Worm (Caenorhabditis elegans) whole organism, late embryonic: ENCODE results near the gene glo-1.

ENCODE experiments used
- T23F11.4 ChIP-seq: fragments of 200-800 bp; sonication (Bioruptor generic); optimal IDR thresholded peaks from 2 replicates; lab custom pipeline; 2018; ENCODE audit warnings: mild to moderate bottlenecking, missing genetic modification characterization, missing compliant biosample characterization
- ceh-14 ChIP-seq: sonication (generic microtip); optimal IDR thresholded peaks from 2 replicates; lab custom pipeline; 2016; ENCODE audit warnings: missing genotype, missing genetic modification characterization, missing compliant biosample characterization
- ceh-2 ChIP-seq: sonication (generic microtip); optimal IDR thresholded peaks from 2 replicates; lab custom pipeline; 2016; ENCODE audit warnings: missing genotype, missing genetic modification characterization, missing compliant biosample characterization
- ceh-6 ChIP-seq: fragments of 200-800 bp; sonication (Bioruptor generic); optimal IDR thresholded peaks from 2 replicates; lab custom pipeline; 2018; ENCODE audit warnings: mild to moderate bottlenecking, missing genetic modification characterization, missing compliant biosample characterization
- che-1 ChIP-seq: sonication (generic microtip); optimal IDR thresholded peaks from 2 replicates; lab custom pipeline; 2016; ENCODE audit warnings: mild to moderate bottlenecking, missing genetic modification characterization, missing compliant biosample characterization
- hlh-8 ChIP-seq: sonication (generic microtip); optimal IDR thresholded peaks from 2 replicates; lab custom pipeline; 2016; ENCODE audit warnings: missing genotype, missing genetic modification characterization, missing compliant biosample characterization
- pax-1 ChIP-seq: fragments of 150-350 bp; optimal IDR thresholded peaks from 2 replicates; lab custom pipeline; 2014; ENCODE audit warnings: missing biosample characterization, missing genetic modification characterization
- tbx-2 ChIP-seq: sonication (generic microtip); optimal IDR thresholded peaks from 2 replicates; lab custom pipeline; 2016; ENCODE audit warnings: missing genetic modification characterization, missing compliant biosample characterization
- unc-42 ChIP-seq: sonication (generic microtip); optimal IDR thresholded peaks from 2 replicates; lab custom pipeline; 2016; ENCODE audit warnings: missing genotype, missing genetic modification characterization, missing compliant biosample characterization

- no peak for TF ChIP-seq tbx-2 (tag; lab: Kevin White, UChicago)
- no peak for TF ChIP-seq T23F11.4 (GFP tag; lab: Kevin White, UChicago)
- no peak for TF ChIP-seq ceh-14 (tag; lab: Kevin White, UChicago)
- no peak for TF ChIP-seq che-1 (tag; lab: Kevin White, UChicago)
- TF ChIP-seq ceh-6, result no peak
- TF ChIP-seq hlh-8 (tag; lab: Kevin White, UChicago), result no peak
- TF ChIP-seq ceh-2, result no peak
- TF ChIP-seq unc-42 (tag; lab: Kevin White, UChicago), result no peak
- TF ChIP-seq pax-1 (tag; lab: Kevin White, UChicago), result no peak
Observed at ce11 chrX:9883837-9884324, 1.9 kb upstream of the glo-1 start, which contains the start of gene mrp-4.
